Fruit fly (Drosophila melanogaster) Kc167 (cell line): ENCODE data around the gene CG42795.

ENCODE experiments used
- Myc ChIP-seq: fragments of >200 bp; optimal IDR thresholded peaks from 2 replicates; lab custom pipeline; 2017; ENCODE audit warnings: missing external identifiers
- Sin3A ChIP-seq: fragments of >200 bp; optimal IDR thresholded peaks from 2 replicates; lab custom pipeline; 2018; ENCODE audit warnings: missing external identifiers
- insv ChIP-seq: fragments of >200 bp; optimal IDR thresholded peaks from 3 replicates; lab custom pipeline; 2018; ENCODE audit warnings: missing external identifiers
- psq ChIP-seq: fragments of >200 bp; optimal IDR thresholded peaks from 2 replicates; lab custom pipeline; 2017; ENCODE audit warnings: missing external identifiers
- ttk ChIP-seq: sonication (Bioruptor generic); optimal IDR thresholded peaks from 2 replicates; lab custom pipeline; 2017; ENCODE audit warnings: missing external identifiers

DNA sequence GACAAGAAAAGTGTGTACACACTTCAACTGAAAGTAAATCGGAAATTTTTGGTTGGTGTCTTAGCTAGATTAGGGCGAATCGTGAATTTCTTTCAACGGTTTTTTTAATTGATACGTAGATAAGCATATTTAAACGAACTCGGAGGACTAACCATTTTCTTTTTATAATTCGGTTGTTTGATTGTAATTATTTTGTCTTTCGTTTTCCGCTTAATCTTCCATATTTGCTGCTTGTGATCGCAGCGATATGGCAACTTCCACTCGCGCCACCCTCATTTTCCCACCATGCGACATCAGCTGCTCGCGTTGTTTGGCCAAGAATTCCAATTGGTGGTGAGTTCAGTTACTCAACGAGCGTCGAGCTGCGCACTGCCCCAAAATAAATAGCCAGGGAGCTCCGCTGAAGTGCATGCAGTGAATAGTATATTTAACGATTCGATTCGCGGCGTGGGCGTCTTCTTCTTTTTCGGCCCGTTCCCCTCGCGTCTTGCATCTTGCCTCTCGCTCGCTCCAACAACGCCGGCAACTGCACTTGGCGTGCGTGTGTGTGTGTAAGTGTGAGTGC is 38.6 kb downstream of the CG42795 start, which contains the start of gene Nuak:
- TF ChIP-seq Sin3A (lab: Kevin White, UChicago) (no peak), Myc (lab: Kevin White, UChicago) (no peak), psq (no peak), insv (lab: Kevin White, UChicago) (no peak), ttk (no peak)
